Fruit fly (Drosophila melanogaster) whole organism, embryonic: ENCODE results near the gene alpha4GT2.

Experiments used
- HLH3B ChIP-seq: fragments of 200-800 bp; sonication (Bioruptor generic); IDR thresholded peaks from 2 replicates; pipeline ENCODE4 v1.3.6; 2022; ENCODE audit warnings: missing biosample characterization, missing genetic modification characterization
- fd64A ChIP-seq: fragments of 200-800 bp; sonication (Bioruptor generic); optimal IDR thresholded peaks from 3 replicates; lab custom pipeline; 2018; ENCODE audit warnings: missing biosample characterization, mild to moderate bottlenecking, missing genetic modification characterization

- TF ChIP-seq HLH3B = no peak
- TF ChIP-seq fd64A (GFP tag; lab: Kevin White, UChicago) = no peak
These were observed 1.2 kb upstream of the alpha4GT2 start, which contains the start of gene Mst57Db for dm6 chr3R:25830814-25831213.
